Worm (Caenorhabditis elegans): Measurements from ENCODE around the gene F28H7.2.

DNA sequence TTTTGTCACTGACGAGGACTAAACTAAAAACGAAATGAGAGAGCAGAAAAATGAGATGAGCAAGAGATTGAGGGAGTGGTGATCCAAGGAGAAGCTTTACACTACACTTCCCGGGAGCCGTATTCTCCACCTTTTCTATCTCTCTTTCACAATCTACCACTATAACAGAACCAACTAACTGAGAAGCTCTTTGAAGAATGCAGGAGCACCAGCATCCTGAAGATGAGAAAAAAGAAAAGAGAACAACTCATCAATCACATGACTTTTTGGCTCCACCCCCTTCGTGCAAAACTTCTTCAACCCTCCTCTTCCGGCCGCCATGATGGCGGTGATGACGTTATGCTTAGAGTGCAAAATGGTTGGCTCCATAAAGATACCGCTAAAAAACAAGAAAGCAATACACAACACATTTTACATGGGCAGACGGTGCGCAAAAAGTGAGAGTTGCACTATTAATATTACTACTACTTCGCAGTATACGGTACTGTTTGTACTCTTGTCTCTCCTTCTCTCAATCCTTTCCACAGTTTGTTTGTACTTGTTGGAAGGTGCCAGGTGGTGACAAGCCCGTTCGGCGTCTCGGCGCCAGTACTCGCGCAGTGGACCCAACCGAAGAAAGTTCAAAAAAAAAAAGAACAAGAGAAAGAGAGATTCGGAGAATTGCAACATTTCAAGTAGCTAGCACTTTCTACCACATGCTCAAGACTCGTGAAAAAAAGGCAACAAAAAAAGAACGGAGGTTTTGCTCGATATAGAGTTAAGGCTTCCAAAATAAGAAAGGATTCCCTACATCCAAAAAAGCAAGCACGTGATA lies 28.5 kb upstream of the F28H7.2 start:
- TF ChIP-seq athp-1 (tag; optimal IDR thresholded peaks at IDR 0.05) (no peak), ztf-18 (tag; optimal IDR thresholded peaks at IDR 0.05) (no peak), rec-8 (tag; optimal IDR thresholded peaks at IDR 0.05) (no peak), nhr-27 (tag; optimal IDR thresholded peaks at IDR 0.05) (no peak)
